Fruit fly (Drosophila melanogaster) whole organism, embryonic: ENCODE data around the gene CG10343.
A peak's percentile ranks its signal among the peaks of the same experiment; 100 is the strongest.

Source experiments
- C15 ChIP-seq: fragments of 200-800 bp; sonication (Bioruptor generic); IDR thresholded peaks from 3 replicates; pipeline ENCODE4 v1.3.6; 2022; ENCODE audit warnings: missing biosample characterization, missing genetic modification characterization
- CG10321 ChIP-seq: fragments of 200-800 bp; sonication (Bioruptor generic); IDR thresholded peaks from 2 replicates; pipeline ENCODE4 v1.3.6; 2022; ENCODE audit warnings: missing biosample characterization, missing genetic modification characterization
- CG10462 ChIP-seq: fragments of 200-800 bp; sonication (Bioruptor generic); optimal IDR thresholded peaks from 2 replicates; lab custom pipeline; 2016; ENCODE audit warnings: missing biosample characterization, missing genetic modification characterization
- CG10543 ChIP-seq: fragments of 200-800 bp; sonication (Bioruptor generic); optimal IDR thresholded peaks from 3 replicates; lab custom pipeline; 2017; ENCODE audit warnings: missing biosample characterization, mild to moderate bottlenecking, missing genetic modification characterization, moderate library complexity
- CG12236 ChIP-seq: fragments of 200-800 bp; sonication (Bioruptor generic); optimal IDR thresholded peaks from 2 replicates; lab custom pipeline; 2016; ENCODE audit warnings: missing biosample characterization, missing genetic modification characterization
- CG12769 ChIP-seq: fragments of 200-800 bp; sonication (Bioruptor generic); optimal IDR thresholded peaks from 2 replicates; lab custom pipeline; 2019; ENCODE audit warnings: missing biosample characterization, mild to moderate bottlenecking, missing genetic modification characterization, moderate library complexity
- CG13775 ChIP-seq: fragments of 200-800 bp; sonication (Bioruptor generic); optimal IDR thresholded peaks from 3 replicates; lab custom pipeline; 2017; ENCODE audit warnings: missing biosample characterization, mild to moderate bottlenecking, missing genetic modification characterization
- CG13894 ChIP-seq: fragments of 200-800 bp; sonication (Bioruptor generic); optimal IDR thresholded peaks from 3 replicates; lab custom pipeline; 2018; ENCODE audit warnings: missing biosample characterization, mild to moderate bottlenecking, missing genetic modification characterization, moderate library complexity
- CG14050 ChIP-seq: fragments of 200-800 bp; sonication (Bioruptor generic); IDR thresholded peaks from 3 replicates; pipeline ENCODE4 v1.3.6; 2022; ENCODE audit warnings: missing biosample characterization, missing genetic modification characterization
- CG1529 ChIP-seq: fragments of 200-800 bp; sonication (Bioruptor generic); optimal IDR thresholded peaks from 3 replicates; lab custom pipeline; 2018; ENCODE audit warnings: missing biosample characterization, missing genetic modification characterization
- CG17359 ChIP-seq: fragments of 200-800 bp; sonication (Bioruptor generic); optimal IDR thresholded peaks from 3 replicates; lab custom pipeline; 2018; ENCODE audit warnings: missing biosample characterization, mild to moderate bottlenecking, missing genetic modification characterization, moderate library complexity
- CG2889 ChIP-seq: fragments of 200-800 bp; sonication (Bioruptor generic); IDR thresholded peaks from 3 replicates; pipeline ENCODE4 v1.3.6; 2022; ENCODE audit warnings: missing biosample characterization, missing genetic modification characterization
- CG3995 ChIP-seq: fragments of 200-800 bp; sonication (Bioruptor generic); optimal IDR thresholded peaks from 3 replicates; lab custom pipeline; 2016; ENCODE audit warnings: missing biosample characterization, missing genetic modification characterization
- CG4707 ChIP-seq: fragments of 200-800 bp; sonication (Bioruptor generic); optimal IDR thresholded peaks from 2 replicates; lab custom pipeline; 2018; ENCODE audit warnings: missing biosample characterization, mild to moderate bottlenecking, missing genetic modification characterization, moderate library complexity
- CG6654 ChIP-seq: fragments of 200-800 bp; sonication (Bioruptor generic); optimal IDR thresholded peaks from 2 replicates; lab custom pipeline; 2017; ENCODE audit warnings: missing biosample characterization, mild to moderate bottlenecking, missing genetic modification characterization
- CG6813 ChIP-seq: fragments of 200-800 bp; sonication (Bioruptor generic); optimal IDR thresholded peaks from 2 replicates; lab custom pipeline; 2017; ENCODE audit warnings: missing biosample characterization, missing genetic modification characterization, mild to moderate bottlenecking, moderate library complexity, missing genetic modification reagents
- CG7839 ChIP-seq: fragments of 200-800 bp; sonication (Bioruptor generic); optimal IDR thresholded peaks from 3 replicates; lab custom pipeline; 2018; ENCODE audit warnings: missing biosample characterization, mild to moderate bottlenecking, missing genetic modification characterization, moderate library complexity
- CG8478 ChIP-seq: fragments of >200 bp; optimal IDR thresholded peaks from 2 replicates; lab custom pipeline; 2018
- CG8944 ChIP-seq: fragments of 200-800 bp; sonication (Bioruptor generic); optimal IDR thresholded peaks from 3 replicates; lab custom pipeline; 2016; ENCODE audit warnings: missing biosample characterization, missing genetic modification characterization
- CG9609 ChIP-seq: fragments of 200-800 bp; sonication (Bioruptor generic); optimal IDR thresholded peaks from 3 replicates; lab custom pipeline; 2016; ENCODE audit warnings: missing biosample characterization, missing genetic modification characterization
- CrebB ChIP-seq: fragments of 200-800 bp; sonication (Bioruptor generic); optimal IDR thresholded peaks from 3 replicates; lab custom pipeline; 2018; ENCODE audit warnings: missing biosample characterization, mild to moderate bottlenecking, missing genetic modification characterization
- Dad ChIP-seq: fragments of 200-800 bp; sonication (Bioruptor generic); optimal IDR thresholded peaks from 3 replicates; lab custom pipeline; 2016; ENCODE audit warnings: missing biosample characterization, missing genetic modification characterization
- Dll ChIP-seq: fragments of 200-800 bp; sonication (Bioruptor generic); IDR thresholded peaks from 4 replicates; pipeline ENCODE4 v1.3.6; 2022; ENCODE audit warnings: missing biosample characterization, missing genetic modification characterization; ENCODE audit not compliant: partially characterized antibody
- Fer3 ChIP-seq: fragments of 200-800 bp; sonication (Bioruptor generic); optimal IDR thresholded peaks from 2 replicates; lab custom pipeline; 2018; ENCODE audit warnings: missing biosample characterization, mild to moderate bottlenecking, missing genetic modification characterization, moderate library complexity
- Gug ChIP-seq: fragments of 200-800 bp; sonication (Bioruptor generic); IDR thresholded peaks from 4 replicates; pipeline ENCODE4 v1.3.6; 2022; ENCODE audit warnings: missing biosample characterization, missing genetic modification characterization
- HHEX ChIP-seq: fragments of 200-800 bp; sonication (Bioruptor generic); optimal IDR thresholded peaks from 3 replicates; lab custom pipeline; 2017; ENCODE audit warnings: missing biosample characterization, mild to moderate bottlenecking, missing genetic modification characterization, missing genetic modification reagents
- Hr51 ChIP-seq, 2 experiments: fragments of 200-800 bp; sonication (Bioruptor generic); optimal IDR thresholded peaks; 2 replicates in 1 of 2; 3 replicates in 1 of 2; lab custom pipeline; 2016 to 2018; ENCODE audit warnings: missing biosample characterization in 2 of 2, missing genetic modification characterization in 2 of 2, mild to moderate bottlenecking in 1 of 2, moderate library complexity in 1 of 2
- Jarid2 ChIP-seq: fragments of 200-800 bp; sonication (Bioruptor generic); optimal IDR thresholded peaks from 3 replicates; lab custom pipeline; 2017; ENCODE audit warnings: mild to moderate bottlenecking, missing biosample characterization, missing genetic modification reagents, missing genetic modification characterization
- Max ChIP-seq: fragments of 200-800 bp; sonication (Bioruptor generic); optimal IDR thresholded peaks from 2 replicates; lab custom pipeline; 2016; ENCODE audit warnings: missing biosample characterization, mild to moderate bottlenecking, missing genetic modification characterization
- Mes4 ChIP-seq: fragments of 200-800 bp; sonication (Bioruptor generic); optimal IDR thresholded peaks from 2 replicates; lab custom pipeline; 2016; ENCODE audit warnings: missing biosample characterization, missing genetic modification characterization
- Oli ChIP-seq: fragments of 200-800 bp; sonication (Bioruptor generic); optimal IDR thresholded peaks from 2 replicates; lab custom pipeline; 2018; ENCODE audit warnings: missing biosample characterization, mild to moderate bottlenecking, missing genetic modification characterization, moderate library complexity
- PHDP ChIP-seq: fragments of 200-800 bp; sonication (Bioruptor generic); optimal IDR thresholded peaks from 3 replicates; lab custom pipeline; 2018; ENCODE audit warnings: missing biosample characterization, mild to moderate bottlenecking, missing genetic modification characterization, moderate library complexity
- TFAM ChIP-seq: fragments of 200-800 bp; sonication (Bioruptor generic); optimal IDR thresholded peaks from 2 replicates; lab custom pipeline; 2017; ENCODE audit warnings: missing biosample characterization, missing genetic modification characterization, inconsistent platforms
- cg ChIP-seq: fragments of 200-800 bp; sonication (Bioruptor generic); optimal IDR thresholded peaks from 3 replicates; lab custom pipeline; 2019; ENCODE audit warnings: missing biosample characterization, mild to moderate bottlenecking, missing genetic modification characterization, moderate library complexity
- chn ChIP-seq: fragments of 200-800 bp; sonication (Bioruptor generic); optimal IDR thresholded peaks from 2 replicates; lab custom pipeline; 2016; ENCODE audit warnings: missing biosample characterization, missing genetic modification characterization
- dati ChIP-seq: fragments of 200-800 bp; sonication (Bioruptor generic); IDR thresholded peaks from 2 replicates; pipeline ENCODE4 v1.3.6; 2022; ENCODE audit warnings: missing biosample characterization, missing genetic modification characterization
- dmrt99B ChIP-seq: fragments of 200-800 bp; sonication (Bioruptor generic); optimal IDR thresholded peaks from 2 replicates; lab custom pipeline; 2018; ENCODE audit warnings: missing biosample characterization, mild to moderate bottlenecking, missing genetic modification characterization, moderate library complexity
- dysf ChIP-seq: fragments of 200-800 bp; sonication (Bioruptor generic); IDR thresholded peaks from 3 replicates; pipeline ENCODE4 v1.3.6; 2022; ENCODE audit warnings: missing biosample characterization, missing genetic modification characterization
- fd64A ChIP-seq: fragments of 200-800 bp; sonication (Bioruptor generic); optimal IDR thresholded peaks from 3 replicates; lab custom pipeline; 2018; ENCODE audit warnings: missing biosample characterization, mild to moderate bottlenecking, missing genetic modification characterization
- hth ChIP-seq: fragments of >200 bp; optimal IDR thresholded peaks from 2 replicates; lab custom pipeline; 2017; ENCODE audit warnings: inconsistent platforms
- jigr1 ChIP-seq: fragments of 200-800 bp; sonication (Bioruptor generic); IDR thresholded peaks from 3 replicates; pipeline ENCODE4 v1.3.6; 2022; ENCODE audit warnings: missing biosample characterization, missing genetic modification characterization
- lmd ChIP-seq: fragments of 200-800 bp; sonication (Bioruptor generic); IDR thresholded peaks from 2 replicates; pipeline ENCODE4 v1.3.6; 2022; ENCODE audit warnings: missing biosample characterization, missing genetic modification characterization
- phol ChIP-seq: fragments of 200-800 bp; sonication (Bioruptor generic); optimal IDR thresholded peaks from 3 replicates; lab custom pipeline; 2018; ENCODE audit warnings: missing biosample characterization, mild to moderate bottlenecking, missing genetic modification characterization, moderate library complexity
- pzg ChIP-seq: fragments of 200-800 bp; sonication (Bioruptor generic); optimal IDR thresholded peaks from 3 replicates; lab custom pipeline; 2018; ENCODE audit warnings: missing biosample characterization, mild to moderate bottlenecking, missing genetic modification characterization, moderate library complexity
- ranshi ChIP-seq: fragments of 200-800 bp; sonication (Bioruptor generic); IDR thresholded peaks from 2 replicates; pipeline ENCODE4 v1.3.6; 2022; ENCODE audit warnings: missing biosample characterization, missing genetic modification characterization
- sima ChIP-seq: fragments of 200-800 bp; sonication (Bioruptor generic); optimal IDR thresholded peaks from 2 replicates; lab custom pipeline; 2016; ENCODE audit warnings: missing biosample characterization, missing genetic modification characterization
- slp2 ChIP-seq: fragments of 200-800 bp; sonication (Bioruptor generic); optimal IDR thresholded peaks from 2 replicates; lab custom pipeline; 2016; ENCODE audit warnings: missing biosample characterization, missing genetic modification characterization
- sob ChIP-seq: fragments of 200-800 bp; sonication (Bioruptor generic); IDR thresholded peaks from 2 replicates; pipeline ENCODE4 v1.3.6; 2022; ENCODE audit warnings: missing biosample characterization, missing genetic modification characterization
- zen2 ChIP-seq: fragments of 200-800 bp; sonication (Bioruptor generic); IDR thresholded peaks from 3 replicates; pipeline ENCODE4 v1.3.6; 2022; ENCODE audit warnings: missing biosample characterization, missing genetic modification characterization; ENCODE audit not compliant: partially characterized antibody
- zfh1 ChIP-seq: fragments of 200-800 bp; sonication (Bioruptor generic); IDR thresholded peaks from 3 replicates; pipeline ENCODE4 v1.3.6; 2022; ENCODE audit warnings: missing biosample characterization, missing genetic modification characterization

CG10343 gene

dm6 chr2L:18665952-18666606 lies 37.2 kb upstream of the CG10343 start (continued):
- TF ChIP-seq pzg (GFP tag; lab: Kevin White, UChicago) (peak; percentile 5), CG4707 (GFP tag; lab: Kevin White, UChicago) (peak; percentile 21), Jarid2 (GFP tag; lab: Kevin White, UChicago) (peak; percentile 49), CG13894 (no peak), zen2 (GFP tag; lab: Robert Waterston, UW) (no peak), CG12236 (GFP tag; lab: Kevin White, UChicago) (no peak), PHDP (tag; lab: Kevin White, UChicago) (no peak), hth (lab: Kevin White, UChicago) (no peak), CG1529 (no peak), CG3995 (GFP tag; lab: Kevin White, UChicago) (no peak), CG10543 (no peak), CrebB (tag; lab: Kevin White, UChicago) (no peak), HHEX (GFP tag; lab: Kevin White, UChicago) (peak; percentile 15), Mes4 (GFP tag; lab: Kevin White, UChicago) (peak; percentile 20), jigr1 (no peak), CG7839 (tag; lab: Kevin White, UChicago) (no peak), chn (GFP tag; lab: Kevin White, UChicago) (no peak), CG8944 (GFP tag; lab: Kevin White, UChicago) (peak; percentile 20), phol (tag; lab: Kevin White, UChicago) (peak; percentile 56), dmrt99B (tag; lab: Kevin White, UChicago) (no peak), CG17359 (tag; lab: Kevin White, UChicago) (peak; percentile 34), sob (GFP tag; lab: Robert Waterston, UW) (peak; percentile 28; the same call in 1 of the 2 replicates), CG8478 (lab: Kevin White, UChicago) (no peak), CG6654 (GFP tag; lab: Kevin White, UChicago) (no peak), Oli (tag; lab: Kevin White, UChicago) (no peak), CG10462 (GFP tag; lab: Kevin White, UChicago) (no peak), CG12769 (tag; lab: Kevin White, UChicago) (no peak), Dll (no peak), CG13775 (GFP tag; lab: Kevin White, UChicago) (no peak), CG14050 (GFP tag; lab: Robert Waterston, UW) (peak; percentile 33; the same call in 1 of the 3 replicates), lmd (peak; percentile 42; the same call in 1 of the 2 replicates), CG2889 (GFP tag; lab: Robert Waterston, UW) (no peak), zfh1 (GFP tag; lab: Robert Waterston, UW) (peak; percentile 71; the same call in 2 of the 3 replicates), cg (GFP tag; lab: Kevin White, UChicago) (no peak), dati (no peak), C15 (GFP tag; lab: Robert Waterston, UW) (no peak), CG6813 (GFP tag; lab: Kevin White, UChicago) (peak; percentile 13), TFAM (GFP tag; lab: Kevin White, UChicago) (no peak), Gug (GFP tag; lab: Robert Waterston, UW) (peak; percentile 25; the same call in 1 of the 4 replicates), slp2 (GFP tag; lab: Kevin White, UChicago) (peak; percentile 6), Dad (no peak), dysf (peak; percentile 61; the same call in 2 of the 3 replicates), Max (no peak), fd64A (GFP tag; lab: Kevin White, UChicago) (no peak), CG10321 (no peak), Fer3 (no peak), CG9609 (GFP tag; lab: Kevin White, UChicago) (peak; percentile 29), Hr51 (GFP tag; optimal IDR thresholded peaks at IDR 0.05; lab: Kevin White, UChicago) (peak in 1 of 2 experiments; percentile 2), sima (no peak), ranshi (GFP tag; lab: Robert Waterston, UW) (peak; percentile 26; the same call in 1 of the 2 replicates)
